Fruit fly (Drosophila melanogaster): ENCODE measurements around the gene pcx.

DNA sequence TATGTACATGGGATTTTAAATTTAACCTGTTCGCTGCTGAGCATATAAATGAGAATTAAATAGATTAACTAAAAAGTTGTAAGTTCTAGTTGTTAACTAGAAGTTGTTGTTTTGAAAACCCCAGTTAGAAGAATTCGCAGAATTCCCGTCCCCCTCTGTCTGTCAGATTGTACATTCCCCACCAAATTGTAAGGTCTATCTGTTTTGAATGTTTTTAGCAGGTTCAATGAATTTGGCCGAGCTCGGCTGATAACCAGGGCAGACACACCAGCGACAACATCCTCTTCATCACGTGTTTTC, 26.9 kb upstream of the pcx start:
- TF ChIP-seq OdsH (GFP tag; optimal IDR thresholded peaks at IDR 0.05) = no peak
- no peak for TF ChIP-seq Hr83 (GFP tag; optimal IDR thresholded peaks at IDR 0.05; ENCODE audit: poor library complexity, severe bottlenecking)
- no peak for TF ChIP-seq usp (GFP tag; optimal IDR thresholded peaks at IDR 0.05)

Measured in whole organism, wandering third instar larva.